Fruit fly (Drosophila melanogaster) whole organism, embryonic: ENCODE measurements around the gene RIOK2.

Experiments used
- ATbp ChIP-seq: fragments of 200-800 bp; sonication (Bioruptor generic); optimal IDR thresholded peaks from 2 replicates; lab custom pipeline; 2017; ENCODE audit warnings: missing biosample characterization, mild to moderate bottlenecking, missing genetic modification characterization, missing genetic modification reagents
- Atf6 ChIP-seq: fragments of 200-800 bp; sonication (Bioruptor generic); IDR thresholded peaks from 2 replicates; pipeline ENCODE4 v1.3.6; 2022; ENCODE audit warnings: missing biosample characterization, missing genetic modification characterization
- BtbVII ChIP-seq: fragments of 200-800 bp; sonication (Bioruptor generic); optimal IDR thresholded peaks from 3 replicates; lab custom pipeline; 2017; ENCODE audit warnings: missing biosample characterization, mild to moderate bottlenecking, missing genetic modification characterization
- C15 ChIP-seq: fragments of 200-800 bp; sonication (Bioruptor generic); IDR thresholded peaks from 3 replicates; pipeline ENCODE4 v1.3.6; 2022; ENCODE audit warnings: missing biosample characterization, missing genetic modification characterization
- CG10147 ChIP-seq: fragments of 200-800 bp; sonication (Bioruptor generic); optimal IDR thresholded peaks from 2 replicates; lab custom pipeline; 2019; ENCODE audit warnings: missing biosample characterization, mild to moderate bottlenecking, missing genetic modification characterization, moderate library complexity
- CG10543 ChIP-seq: fragments of 200-800 bp; sonication (Bioruptor generic); optimal IDR thresholded peaks from 3 replicates; lab custom pipeline; 2017; ENCODE audit warnings: missing biosample characterization, mild to moderate bottlenecking, missing genetic modification characterization, moderate library complexity
- CG11247 ChIP-seq: fragments of 200-800 bp; sonication (Bioruptor generic); IDR thresholded peaks from 2 replicates; pipeline ENCODE4 v1.3.6; 2022; ENCODE audit warnings: missing biosample characterization, missing genetic modification characterization
- CG11695 ChIP-seq: fragments of 200-800 bp; sonication (Bioruptor generic); IDR thresholded peaks from 3 replicates; pipeline ENCODE4 v1.3.6; 2022; ENCODE audit warnings: missing biosample characterization, missing genetic modification characterization
- CG12769 ChIP-seq: fragments of 200-800 bp; sonication (Bioruptor generic); optimal IDR thresholded peaks from 2 replicates; lab custom pipeline; 2019; ENCODE audit warnings: missing biosample characterization, mild to moderate bottlenecking, missing genetic modification characterization, moderate library complexity
- CG12942 ChIP-seq: fragments of 200-800 bp; sonication (Bioruptor generic); optimal IDR thresholded peaks from 3 replicates; lab custom pipeline; 2016; ENCODE audit warnings: missing biosample characterization, missing genetic modification characterization
- CG15514 ChIP-seq: fragments of 200-800 bp; sonication (Bioruptor generic); optimal IDR thresholded peaks from 3 replicates; lab custom pipeline; 2017; ENCODE audit warnings: missing biosample characterization, missing genetic modification characterization, mild to moderate bottlenecking, moderate library complexity, missing genetic modification reagents
- CG16815 ChIP-seq: fragments of 200-800 bp; sonication (Bioruptor generic); optimal IDR thresholded peaks from 3 replicates; lab custom pipeline; 2017; ENCODE audit warnings: missing biosample characterization, mild to moderate bottlenecking, missing genetic modification characterization
- CG17829 ChIP-seq: fragments of 200-800 bp; optimal IDR thresholded peaks from 2 replicates; lab custom pipeline; 2019; ENCODE audit warnings: missing biosample characterization, mild to moderate bottlenecking, missing genetic modification characterization, moderate library complexity
- CG18011 ChIP-seq: fragments of 200-800 bp; sonication (Bioruptor generic); optimal IDR thresholded peaks from 2 replicates; lab custom pipeline; 2017; ENCODE audit warnings: missing biosample characterization, missing genetic modification characterization, mild to moderate bottlenecking, moderate library complexity, missing genotype
- CG18599 ChIP-seq: fragments of 200-800 bp; sonication (Bioruptor generic); optimal IDR thresholded peaks from 3 replicates; lab custom pipeline; 2017; ENCODE audit warnings: missing biosample characterization, missing genetic modification characterization, mild to moderate bottlenecking, moderate library complexity, missing genetic modification reagents
- CG33557 ChIP-seq: fragments of 200-800 bp; sonication (Bioruptor generic); optimal IDR thresholded peaks from 2 replicates; lab custom pipeline; 2019; ENCODE audit warnings: missing biosample characterization, mild to moderate bottlenecking, missing genetic modification characterization, moderate library complexity
- CG6654 ChIP-seq: fragments of 200-800 bp; sonication (Bioruptor generic); optimal IDR thresholded peaks from 2 replicates; lab custom pipeline; 2017; ENCODE audit warnings: missing biosample characterization, mild to moderate bottlenecking, missing genetic modification characterization
- CG6854 ChIP-seq: fragments of 200-800 bp; sonication (Bioruptor generic); optimal IDR thresholded peaks from 3 replicates; lab custom pipeline; 2017; ENCODE audit warnings: missing biosample characterization, mild to moderate bottlenecking, missing genetic modification characterization
- CG7928 ChIP-seq: fragments of 200-800 bp; sonication (Bioruptor generic); optimal IDR thresholded peaks from 2 replicates; lab custom pipeline; 2017; ENCODE audit warnings: missing biosample characterization, mild to moderate bottlenecking, missing genetic modification characterization
- CG8924 ChIP-seq: fragments of 200-800 bp; optimal IDR thresholded peaks from 3 replicates; lab custom pipeline; 2019; ENCODE audit warnings: missing biosample characterization, mild to moderate bottlenecking, missing genetic modification characterization, moderate library complexity
- Chrac-16 ChIP-seq: fragments of 200-800 bp; sonication (Bioruptor generic); optimal IDR thresholded peaks from 3 replicates; lab custom pipeline; 2016; ENCODE audit warnings: missing biosample characterization, missing genetic modification characterization
- Dbx ChIP-seq: fragments of 200-800 bp; sonication (Bioruptor generic); IDR thresholded peaks from 3 replicates; pipeline ENCODE4 v1.3.6; 2022; ENCODE audit warnings: missing biosample characterization, missing genetic modification characterization
- Deaf1 ChIP-seq: fragments of 200-800 bp; optimal IDR thresholded peaks from 3 replicates; lab custom pipeline; 2019; ENCODE audit warnings: missing biosample characterization, mild to moderate bottlenecking, missing genetic modification characterization, moderate library complexity
- Dek ChIP-seq: fragments of 200-800 bp; sonication (Bioruptor generic); optimal IDR thresholded peaks from 3 replicates; lab custom pipeline; 2019; ENCODE audit warnings: missing biosample characterization, mild to moderate bottlenecking, missing genetic modification characterization, moderate library complexity
- Dfd ChIP-seq, 2 experiments: fragments of >200 bp; optimal IDR thresholded peaks; 2 replicates each; lab custom pipeline; 2017; ENCODE audit warnings: missing biosample characterization in 2 of 2, missing genetic modification characterization in 2 of 2
- Dip2 ChIP-seq: fragments of 200-800 bp; sonication (Bioruptor generic); IDR thresholded peaks from 2 replicates; pipeline ENCODE4 v1.3.6; 2022; ENCODE audit warnings: missing biosample characterization, missing genetic modification characterization
- Gsc ChIP-seq: fragments of 200-800 bp; sonication (Bioruptor generic); IDR thresholded peaks from 2 replicates; pipeline ENCODE4 v1.3.6; 2022; ENCODE audit warnings: missing biosample characterization, missing genetic modification characterization
- H2.0 ChIP-seq: fragments of 200-800 bp; sonication (Bioruptor generic); IDR thresholded peaks from 2 replicates; pipeline ENCODE4 v1.3.6; 2022; ENCODE audit warnings: missing biosample characterization, missing genetic modification characterization
- Hmx ChIP-seq: fragments of 200-800 bp; sonication (Bioruptor generic); optimal IDR thresholded peaks from 2 replicates; lab custom pipeline; 2016; ENCODE audit warnings: missing biosample characterization, missing genetic modification characterization
- Hsf ChIP-seq: fragments of 200-800 bp; sonication (Bioruptor generic); optimal IDR thresholded peaks from 3 replicates; lab custom pipeline; 2016; ENCODE audit warnings: missing biosample characterization, missing genetic modification characterization
- Med ChIP-seq: fragments of 200-800 bp; sonication (Bioruptor generic); peaks from one replicate; lab custom pipeline; 2016; ENCODE audit warnings: missing biosample characterization, missing genetic modification characterization, mild to moderate bottlenecking, inconsistent platforms, moderate library complexity
- NC2α ChIP-seq: fragments of 200-800 bp; sonication (Bioruptor generic); optimal IDR thresholded peaks from 2 replicates; lab custom pipeline; 2016; ENCODE audit warnings: missing biosample characterization, missing genetic modification characterization
- Opbp ChIP-seq: fragments of 200-800 bp; sonication (Bioruptor generic); IDR thresholded peaks from 3 replicates; pipeline ENCODE4 v1.3.6; 2022; ENCODE audit warnings: missing biosample characterization, missing genetic modification characterization; ENCODE audit not compliant: partially characterized antibody
- Pdp1 ChIP-seq, 2 experiments: fragments of 200-800 bp; sonication (Bioruptor generic); optimal IDR thresholded peaks; 3 replicates each; lab custom pipeline; 2016; ENCODE audit warnings: missing biosample characterization in 2 of 2, missing genetic modification characterization in 2 of 2, mild to moderate bottlenecking in 1 of 2, moderate library complexity in 1 of 2
- Sox102F ChIP-seq: fragments of 200-800 bp; sonication (Bioruptor generic); optimal IDR thresholded peaks from 2 replicates; lab custom pipeline; 2018; ENCODE audit warnings: missing biosample characterization, mild to moderate bottlenecking, missing genetic modification characterization, moderate library complexity
- Usf ChIP-seq: fragments of 200-800 bp; sonication (Bioruptor generic); optimal IDR thresholded peaks from 2 replicates; lab custom pipeline; 2017; ENCODE audit warnings: missing genotype, missing biosample characterization, missing genetic modification characterization
- Xbp1 ChIP-seq: fragments of 200-800 bp; sonication (Bioruptor generic); optimal IDR thresholded peaks from 3 replicates; lab custom pipeline; 2016; ENCODE audit warnings: missing biosample characterization, mild to moderate bottlenecking, missing genetic modification characterization
- cas ChIP-seq: fragments of 200-800 bp; sonication (Bioruptor generic); IDR thresholded peaks from 2 replicates; pipeline ENCODE4 v1.3.6; 2022; ENCODE audit warnings: missing biosample characterization, missing genetic modification characterization
- corto ChIP-seq: fragments of 200-800 bp; sonication (Bioruptor generic); optimal IDR thresholded peaks from 2 replicates; lab custom pipeline; 2016; ENCODE audit warnings: missing biosample characterization, mild to moderate bottlenecking, missing genetic modification characterization, moderate library complexity
- dati ChIP-seq: fragments of 200-800 bp; sonication (Bioruptor generic); IDR thresholded peaks from 2 replicates; pipeline ENCODE4 v1.3.6; 2022; ENCODE audit warnings: missing biosample characterization, missing genetic modification characterization
- dm ChIP-seq: fragments of 200-800 bp; sonication (Bioruptor generic); optimal IDR thresholded peaks from 3 replicates; lab custom pipeline; 2016; ENCODE audit warnings: missing biosample characterization, missing genetic modification characterization
- en ChIP-seq: fragments of 200-800 bp; sonication (Bioruptor generic); optimal IDR thresholded peaks from 2 replicates; lab custom pipeline; 2016; ENCODE audit warnings: missing biosample characterization, missing genetic modification characterization
- exex ChIP-seq: fragments of 200-800 bp; sonication (Bioruptor generic); optimal IDR thresholded peaks from 4 replicates; lab custom pipeline; 2018; ENCODE audit warnings: missing biosample characterization, mild to moderate bottlenecking, missing genetic modification characterization, moderate library complexity
- mirr ChIP-seq: fragments of 200-800 bp; sonication (Bioruptor generic); optimal IDR thresholded peaks from 3 replicates; lab custom pipeline; 2018; ENCODE audit warnings: missing biosample characterization, mild to moderate bottlenecking, missing genetic modification characterization
- nerfin-1 ChIP-seq: fragments of 200-800 bp; sonication (Bioruptor generic); optimal IDR thresholded peaks from 3 replicates; lab custom pipeline; 2019; ENCODE audit warnings: missing biosample characterization, mild to moderate bottlenecking, missing genetic modification characterization, moderate library complexity
- pb ChIP-seq: fragments of 200-800 bp; sonication (Bioruptor generic); optimal IDR thresholded peaks from 3 replicates; lab custom pipeline; 2016; ENCODE audit warnings: missing biosample characterization, missing genetic modification characterization
- ranshi ChIP-seq: fragments of 200-800 bp; sonication (Bioruptor generic); IDR thresholded peaks from 2 replicates; pipeline ENCODE4 v1.3.6; 2022; ENCODE audit warnings: missing biosample characterization, missing genetic modification characterization
- rib ChIP-seq: fragments of 200-800 bp; sonication (Bioruptor generic); IDR thresholded peaks from 2 replicates; pipeline ENCODE4 v1.3.6; 2022; ENCODE audit warnings: missing biosample characterization, missing genetic modification characterization
- row ChIP-seq: fragments of 200-800 bp; sonication (Bioruptor generic); IDR thresholded peaks from 3 replicates; pipeline ENCODE4 v1.3.6; 2022; ENCODE audit warnings: missing biosample characterization, missing genetic modification characterization
- so ChIP-seq: fragments of 200-800 bp; sonication (Bioruptor generic); IDR thresholded peaks from 3 replicates; pipeline ENCODE4 v1.3.6; 2022; ENCODE audit warnings: missing biosample characterization, missing genetic modification characterization
- vfl ChIP-seq: fragments of 200-800 bp; sonication (Bioruptor generic); optimal IDR thresholded peaks from 2 replicates; lab custom pipeline; 2016; ENCODE audit warnings: missing biosample characterization, missing genetic modification characterization
- zen2 ChIP-seq: fragments of 200-800 bp; sonication (Bioruptor generic); IDR thresholded peaks from 3 replicates; pipeline ENCODE4 v1.3.6; 2022; ENCODE audit warnings: missing biosample characterization, missing genetic modification characterization; ENCODE audit not compliant: partially characterized antibody

Gene RIOK2

dm6 chr3R:25275276-25275675 is 9.6 kb downstream of the RIOK2 start (continued):
- no peak; the same call in 1 of the 2 replicates for TF ChIP-seq Atf6 (GFP tag; lab: Robert Waterston, UW)
- TF ChIP-seq CG33557 (GFP tag; lab: Kevin White, UChicago), result no peak
- TF ChIP-seq Dfd (GFP tag; optimal IDR thresholded peaks at IDR 0.05; lab: Kevin White, UChicago), result no peak
- TF ChIP-seq CG18599, result peak; percentile 68
- no peak for TF ChIP-seq Dbx
- no peak for TF ChIP-seq C15 (GFP tag; lab: Robert Waterston, UW)
- no peak for TF ChIP-seq pb
- TF ChIP-seq Hmx (GFP tag; lab: Kevin White, UChicago), result no peak
- TF ChIP-seq Gsc (GFP tag; lab: Robert Waterston, UW), result no peak
- peak; percentile 67 for TF ChIP-seq Med
- TF ChIP-seq NC2α (GFP tag; lab: Kevin White, UChicago), result no peak
- TF ChIP-seq nerfin-1, result no peak
- TF ChIP-seq dati (GFP tag; lab: Robert Waterston, UW), result no peak
- TF ChIP-seq rib (GFP tag; lab: Robert Waterston, UW), result no peak
- TF ChIP-seq CG12942 (GFP tag; lab: Kevin White, UChicago), result no peak
- TF ChIP-seq CG15514 (GFP tag; lab: Kevin White, UChicago), result peak; percentile 48
- peak; percentile 69 for TF ChIP-seq mirr (GFP tag; lab: Kevin White, UChicago)
- no peak for TF ChIP-seq so (GFP tag; lab: Robert Waterston, UW)
- no peak for TF ChIP-seq zen2 (GFP tag; lab: Robert Waterston, UW)
- no peak for TF ChIP-seq vfl (GFP tag; lab: Kevin White, UChicago)
- TF ChIP-seq Usf (GFP tag; lab: Kevin White, UChicago), result no peak
- no peak for TF ChIP-seq ATbp (GFP tag; lab: Kevin White, UChicago)
- TF ChIP-seq CG7928, result no peak
- no peak for TF ChIP-seq corto (GFP tag; lab: Kevin White, UChicago)
- TF ChIP-seq Opbp (GFP tag; lab: Robert Waterston, UW), result no peak
- no peak for TF ChIP-seq CG18011 (GFP tag; lab: Kevin White, UChicago)
- peak; percentile 78 for TF ChIP-seq exex
- TF ChIP-seq CG12769 (tag; lab: Kevin White, UChicago), result peak; percentile 42
- TF ChIP-seq cas (GFP tag; lab: Robert Waterston, UW), result no peak
- peak; percentile 59 for TF ChIP-seq CG10147 (GFP tag; lab: Kevin White, UChicago)
- TF ChIP-seq Dek (tag; lab: Kevin White, UChicago), result peak; percentile 38
- no peak for TF ChIP-seq H2.0 (GFP tag; lab: Robert Waterston, UW)
- no peak for TF ChIP-seq dm (GFP tag; lab: Kevin White, UChicago)
- TF ChIP-seq CG10543, result peak; percentile 48
- TF ChIP-seq Hsf, result no peak
- no peak for TF ChIP-seq en (GFP tag; lab: Kevin White, UChicago)
- TF ChIP-seq BtbVII, result peak; percentile 66
- peak; percentile 27 for TF ChIP-seq CG8924 (tag; lab: Kevin White, UChicago)
- TF ChIP-seq row (GFP tag; lab: Robert Waterston, UW), result no peak
- TF ChIP-seq CG17829 (tag; lab: Kevin White, UChicago), result no peak
- no peak for TF ChIP-seq Pdp1 (GFP tag; optimal IDR thresholded peaks at IDR 0.05; lab: Kevin White, UChicago)
- no peak for TF ChIP-seq CG6654
- no peak for TF ChIP-seq Dip2 (GFP tag; lab: Robert Waterston, UW)
- no peak for TF ChIP-seq CG6854 (GFP tag; lab: Kevin White, UChicago)
- no peak for TF ChIP-seq Sox102F (GFP tag; lab: Kevin White, UChicago)
- no peak for TF ChIP-seq Xbp1 (GFP tag; lab: Kevin White, UChicago)
- no peak for TF ChIP-seq CG11247 (GFP tag; lab: Robert Waterston, UW)
- TF ChIP-seq Deaf1, result no peak
- TF ChIP-seq ranshi (GFP tag; lab: Robert Waterston, UW), result no peak
- no peak for TF ChIP-seq CG16815 (GFP tag; lab: Kevin White, UChicago)
- 0 out of 3 replicates have a peak, but pooled peaks have one; percentile 17 for TF ChIP-seq CG11695 (GFP tag; lab: Robert Waterston, UW)
- TF ChIP-seq Chrac-16 (GFP tag; lab: Kevin White, UChicago), result no peak
